Fruit fly (Drosophila melanogaster): Measurements from ENCODE around the gene Gal.

The Gal gene

dm6 chr2L:6037830-6038229 is 31.2 kb upstream of the Gal start, which contains the start of the genes CG9117 and CG31643 (continued):
- TF ChIP-seq row (GFP tag; IDR thresholded peaks at IDR 0.05) = peak; percentile 78
- peak; percentile 60 to 61 for TF ChIP-seq dpn (GFP tag; optimal IDR thresholded peaks at IDR 0.05)
- peak; percentile 34 for TF ChIP-seq fd3F (GFP tag; optimal IDR thresholded peaks at IDR 0.05)
- peak; percentile 69 for TF ChIP-seq CG13424 (tag; optimal IDR thresholded peaks at IDR 0.05)
- TF ChIP-seq CG18764 (GFP tag; optimal IDR thresholded peaks at IDR 0.05) = peak; percentile 41
- TF ChIP-seq Max (GFP tag; optimal IDR thresholded peaks at IDR 0.05) = peak; percentile 61
- no peak for TF ChIP-seq CG9876 (GFP tag; optimal IDR thresholded peaks at IDR 0.05)
- TF ChIP-seq lbe (GFP tag; optimal IDR thresholded peaks at IDR 0.05) = peak; percentile 55
- TF ChIP-seq CG7987 (GFP tag; optimal IDR thresholded peaks at IDR 0.05) = no peak
- TF ChIP-seq crp (GFP tag; optimal IDR thresholded peaks at IDR 0.05) = peak; percentile 98 to 100
- no peak for TF ChIP-seq CG6175 (GFP tag; IDR thresholded peaks at IDR 0.05)
- 0 out of 2 replicates have a peak, but pooled peaks have one; percentile 35 for TF ChIP-seq Awh (GFP tag; IDR thresholded peaks at IDR 0.05)
- TF ChIP-seq Med (GFP tag) = peak; percentile 91
- no peak for TF ChIP-seq Hmr (GFP tag; optimal IDR thresholded peaks at IDR 0.05)
- TF ChIP-seq nerfin-1 (tag; optimal IDR thresholded peaks at IDR 0.05) = peak; percentile 61
- peak; percentile 62 for TF ChIP-seq Camta (GFP tag; optimal IDR thresholded peaks at IDR 0.05)
- TF ChIP-seq nau (GFP tag; optimal IDR thresholded peaks at IDR 0.05) = no peak
- TF ChIP-seq ind (GFP tag; optimal IDR thresholded peaks at IDR 0.05) = no peak
- 0 out of 2 replicates have a peak, but pooled peaks have one; percentile 7 for TF ChIP-seq esg (GFP tag; conservative IDR thresholded peaks at IDR 0.05)
- no peak for TF ChIP-seq otp (GFP tag; IDR thresholded peaks at IDR 0.05)
- no peak for TF ChIP-seq CG9797 (GFP tag; optimal IDR thresholded peaks at IDR 0.05)
- TF ChIP-seq Atf6 (GFP tag; IDR thresholded peaks at IDR 0.05) = peak; percentile 52; the same call in 1 of the 2 replicates
- TF ChIP-seq CG13123 (GFP tag; optimal IDR thresholded peaks at IDR 0.05) = no peak
- TF ChIP-seq mld (GFP tag; IDR thresholded peaks at IDR 0.05; ENCODE audit: partially characterized antibody) = no peak
- no peak for TF ChIP-seq CG3995 (GFP tag; optimal IDR thresholded peaks at IDR 0.05)
- peak; percentile 21; the same call in 1 of the 2 replicates for TF ChIP-seq Scr (GFP tag; IDR thresholded peaks at IDR 0.05; ENCODE audit: partially characterized antibody)
- TF ChIP-seq Sry-δ (GFP tag; optimal IDR thresholded peaks at IDR 0.05) = peak; percentile 26
- TF ChIP-seq CG33213 (GFP tag; optimal IDR thresholded peaks at IDR 0.05) = peak; percentile 47
- peak; percentile 14 for TF ChIP-seq CG12104 (GFP tag; optimal IDR thresholded peaks at IDR 0.05)
- TF ChIP-seq CG10366 (GFP tag; IDR thresholded peaks at IDR 0.05) = peak; percentile 35
- peak; percentile 29 for TF ChIP-seq Bdp1 (GFP tag; optimal IDR thresholded peaks at IDR 0.05)
- TF ChIP-seq pho (GFP tag; optimal IDR thresholded peaks at IDR 0.05) = peak; percentile 47
- TF ChIP-seq CG1792 (GFP tag; optimal IDR thresholded peaks at IDR 0.05) = no peak
- TF ChIP-seq CG9609 (GFP tag; optimal IDR thresholded peaks at IDR 0.05) = peak; percentile 65
- 0 out of 2 replicates have a peak, but pooled peaks have one; percentile 21 for TF ChIP-seq Drgx (GFP tag; IDR thresholded peaks at IDR 0.05)
- peak; percentile 54 for TF ChIP-seq Six4 (GFP tag; optimal IDR thresholded peaks at IDR 0.05)
- TF ChIP-seq dysf (GFP tag; IDR thresholded peaks at IDR 0.05) = 0 out of 3 replicates have a peak, but pooled peaks have one; percentile 6
- TF ChIP-seq CG10147 (GFP tag; optimal IDR thresholded peaks at IDR 0.05) = peak; percentile 21
- TF ChIP-seq Dad (GFP tag; optimal IDR thresholded peaks at IDR 0.05) = no peak
- TF ChIP-seq B-H2 (GFP tag; optimal IDR thresholded peaks at IDR 0.05) = no peak
- TF ChIP-seq Side (GFP tag; optimal IDR thresholded peaks at IDR 0.05) = peak; percentile 71
- TF ChIP-seq CG2116 (GFP tag; optimal IDR thresholded peaks at IDR 0.05) = peak; percentile 57
- peak; percentile 73 for TF ChIP-seq Bteb2 (GFP tag; optimal IDR thresholded peaks at IDR 0.05)
- TF ChIP-seq CG3847 (GFP tag; IDR thresholded peaks at IDR 0.05) = peak; percentile 28; the same call in 1 of the 2 replicates
- peak; percentile 35 for TF ChIP-seq CrebB (tag; optimal IDR thresholded peaks at IDR 0.05)
- no peak for TF ChIP-seq tna (GFP tag; IDR thresholded peaks at IDR 0.05; ENCODE audit: partially characterized antibody)
- TF ChIP-seq tap (tag; optimal IDR thresholded peaks at IDR 0.05) = no peak
- peak; percentile 55 for TF ChIP-seq CG7786 (GFP tag; optimal IDR thresholded peaks at IDR 0.05)
- TF ChIP-seq lov (optimal IDR thresholded peaks at IDR 0.05) = no peak
- no peak for TF ChIP-seq lov (GFP tag; IDR thresholded peaks at IDR 0.05)
- TF ChIP-seq chn (GFP tag; optimal IDR thresholded peaks at IDR 0.05) = peak; percentile 42

All from whole organism, embryonic.